Fruit fly (Drosophila melanogaster) whole organism, embryonic: Measurements from ENCODE around the gene Rab26.

Experiments
- Atf-2 ChIP-seq: fragments of 200-800 bp; sonication (Bioruptor generic); optimal IDR thresholded peaks from 2 replicates; lab custom pipeline; 2016; ENCODE audit warnings: missing biosample characterization, missing genetic modification characterization
- B-H1 ChIP-seq: fragments of 200-800 bp; sonication (Bioruptor generic); IDR thresholded peaks from 3 replicates; pipeline ENCODE4 v1.3.6; 2022; ENCODE audit warnings: missing biosample characterization, missing genetic modification characterization
- CG10274 ChIP-seq: fragments of 200-800 bp; sonication (Bioruptor generic); optimal IDR thresholded peaks from 3 replicates; lab custom pipeline; 2017; ENCODE audit warnings: missing biosample characterization, mild to moderate bottlenecking, missing genetic modification characterization
- CG10462 ChIP-seq: fragments of 200-800 bp; sonication (Bioruptor generic); optimal IDR thresholded peaks from 2 replicates; lab custom pipeline; 2016; ENCODE audit warnings: missing biosample characterization, missing genetic modification characterization
- CG10565 ChIP-seq: fragments of 200-800 bp; sonication (Bioruptor generic); optimal IDR thresholded peaks from 3 replicates; lab custom pipeline; 2016; ENCODE audit warnings: missing biosample characterization, mild to moderate bottlenecking, missing genetic modification characterization
- CG11398 ChIP-seq: fragments of 200-800 bp; sonication (Bioruptor generic); optimal IDR thresholded peaks from 2 replicates; lab custom pipeline; 2016; ENCODE audit warnings: missing biosample characterization, missing genetic modification characterization
- CG15479 ChIP-seq: fragments of 200-800 bp; sonication (Bioruptor generic); optimal IDR thresholded peaks from 3 replicates; lab custom pipeline; 2019; ENCODE audit warnings: missing biosample characterization, mild to moderate bottlenecking, missing genetic modification characterization, moderate library complexity
- CG15514 ChIP-seq: fragments of 200-800 bp; sonication (Bioruptor generic); optimal IDR thresholded peaks from 3 replicates; lab custom pipeline; 2017; ENCODE audit warnings: missing biosample characterization, missing genetic modification characterization, mild to moderate bottlenecking, moderate library complexity, missing genetic modification reagents
- CG17186 ChIP-seq: fragments of 200-800 bp; sonication (Bioruptor generic); optimal IDR thresholded peaks from 3 replicates; lab custom pipeline; 2017; ENCODE audit warnings: missing biosample characterization, missing genetic modification reagents, missing genetic modification characterization
- CG17361 ChIP-seq: fragments of 200-800 bp; sonication (Bioruptor generic); IDR thresholded peaks from 3 replicates; pipeline ENCODE4 v1.3.6; 2022; ENCODE audit warnings: missing biosample characterization, missing genetic modification characterization
- CG1792 ChIP-seq: fragments of 200-800 bp; sonication (Bioruptor generic); optimal IDR thresholded peaks from 2 replicates; lab custom pipeline; 2016; ENCODE audit warnings: missing biosample characterization, missing genetic modification characterization
- CG2120 ChIP-seq: fragments of 200-800 bp; sonication (Bioruptor generic); optimal IDR thresholded peaks from 3 replicates; lab custom pipeline; 2016; ENCODE audit warnings: missing biosample characterization, missing genetic modification characterization
- CG31224 ChIP-seq: fragments of 200-800 bp; sonication (Bioruptor generic); IDR thresholded peaks from 2 replicates; pipeline ENCODE4 v1.3.6; 2022; ENCODE audit warnings: missing biosample characterization, missing genetic modification characterization
- CG4730 ChIP-seq: fragments of 200-800 bp; sonication (Bioruptor generic); IDR thresholded peaks from 2 replicates; pipeline ENCODE4 v1.3.6; 2022; ENCODE audit warnings: missing biosample characterization, missing genetic modification characterization
- CG4820 ChIP-seq: fragments of 200-800 bp; sonication (Bioruptor generic); optimal IDR thresholded peaks from 3 replicates; lab custom pipeline; 2016; ENCODE audit warnings: missing biosample characterization, missing genetic modification characterization
- CG5245 ChIP-seq: fragments of 200-800 bp; sonication (Bioruptor generic); optimal IDR thresholded peaks from 3 replicates; lab custom pipeline; 2016; ENCODE audit warnings: missing biosample characterization, missing genetic modification characterization
- CG8478 ChIP-seq: fragments of >200 bp; optimal IDR thresholded peaks from 2 replicates; lab custom pipeline; 2018
- CG8765 ChIP-seq: fragments of 200-800 bp; sonication (Bioruptor generic); IDR thresholded peaks from 2 replicates; pipeline ENCODE4 v1.3.6; 2022; ENCODE audit warnings: missing biosample characterization, missing genetic modification characterization
- Dll ChIP-seq: fragments of 200-800 bp; sonication (Bioruptor generic); IDR thresholded peaks from 4 replicates; pipeline ENCODE4 v1.3.6; 2022; ENCODE audit warnings: missing biosample characterization, missing genetic modification characterization; ENCODE audit not compliant: partially characterized antibody
- HLHmδ ChIP-seq: fragments of 200-800 bp; sonication (Bioruptor generic); optimal IDR thresholded peaks from 2 replicates; lab custom pipeline; 2018; ENCODE audit warnings: missing biosample characterization, mild to moderate bottlenecking, missing genetic modification characterization, moderate library complexity
- HmgD ChIP-seq: fragments of 200-800 bp; sonication (Bioruptor generic); optimal IDR thresholded peaks from 3 replicates; lab custom pipeline; 2016; ENCODE audit warnings: missing biosample characterization, missing genetic modification characterization
- Hr51 ChIP-seq, 2 experiments: fragments of 200-800 bp; sonication (Bioruptor generic); optimal IDR thresholded peaks; 2 replicates in 1 of 2; 3 replicates in 1 of 2; lab custom pipeline; 2016 to 2018; ENCODE audit warnings: missing biosample characterization in 2 of 2, missing genetic modification characterization in 2 of 2, mild to moderate bottlenecking in 1 of 2, moderate library complexity in 1 of 2
- Max ChIP-seq: fragments of 200-800 bp; sonication (Bioruptor generic); optimal IDR thresholded peaks from 2 replicates; lab custom pipeline; 2016; ENCODE audit warnings: missing biosample characterization, mild to moderate bottlenecking, missing genetic modification characterization
- Mrtf ChIP-seq: fragments of 200-800 bp; sonication (Bioruptor generic); IDR thresholded peaks from 3 replicates; pipeline ENCODE4 v1.3.6; 2022; ENCODE audit warnings: missing biosample characterization, missing genetic modification characterization
- Taf1 ChIP-seq: fragments of 200-800 bp; sonication (Bioruptor generic); IDR thresholded peaks from 2 replicates; pipeline ENCODE4 v1.3.6; 2022; ENCODE audit warnings: missing biosample characterization, missing genetic modification characterization
- YL-1 ChIP-seq: fragments of 200-800 bp; sonication (Bioruptor generic); optimal IDR thresholded peaks from 3 replicates; lab custom pipeline; 2017; ENCODE audit warnings: missing biosample characterization, mild to moderate bottlenecking, missing genetic modification characterization
- ap ChIP-seq: fragments of 200-800 bp; sonication (Bioruptor generic); IDR thresholded peaks from 2 replicates; pipeline ENCODE4 v1.3.6; 2022; ENCODE audit warnings: missing biosample characterization, missing genetic modification characterization
- da ChIP-seq: fragments of 200-800 bp; sonication (Bioruptor generic); optimal IDR thresholded peaks from 2 replicates; lab custom pipeline; 2016; ENCODE audit warnings: missing biosample characterization, missing genetic modification characterization
- dan ChIP-seq: fragments of 200-800 bp; sonication (Bioruptor generic); IDR thresholded peaks from 2 replicates; pipeline ENCODE4 v1.3.6; 2022; ENCODE audit warnings: missing biosample characterization, missing genetic modification characterization
- dysf ChIP-seq: fragments of 200-800 bp; sonication (Bioruptor generic); IDR thresholded peaks from 3 replicates; pipeline ENCODE4 v1.3.6; 2022; ENCODE audit warnings: missing biosample characterization, missing genetic modification characterization
- ems ChIP-seq: fragments of 200-800 bp; sonication (Bioruptor generic); optimal IDR thresholded peaks from 3 replicates; lab custom pipeline; 2016; ENCODE audit warnings: missing biosample characterization, missing genetic modification characterization
- en ChIP-seq: fragments of 200-800 bp; sonication (Bioruptor generic); optimal IDR thresholded peaks from 2 replicates; lab custom pipeline; 2016; ENCODE audit warnings: missing biosample characterization, missing genetic modification characterization
- exex ChIP-seq: fragments of 200-800 bp; sonication (Bioruptor generic); optimal IDR thresholded peaks from 4 replicates; lab custom pipeline; 2018; ENCODE audit warnings: missing biosample characterization, mild to moderate bottlenecking, missing genetic modification characterization, moderate library complexity
- gem ChIP-seq: fragments of 200-800 bp; sonication (Bioruptor generic); optimal IDR thresholded peaks from 2 replicates; lab custom pipeline; 2019; ENCODE audit warnings: missing biosample characterization, mild to moderate bottlenecking, missing genetic modification characterization, moderate library complexity
- grau ChIP-seq: fragments of 200-800 bp; optimal IDR thresholded peaks from 3 replicates; lab custom pipeline; 2019; ENCODE audit warnings: missing biosample characterization, mild to moderate bottlenecking, missing genetic modification characterization, moderate library complexity
- ind ChIP-seq: fragments of 200-800 bp; sonication (Bioruptor generic); optimal IDR thresholded peaks from 3 replicates; lab custom pipeline; 2016; ENCODE audit warnings: missing biosample characterization, missing genetic modification characterization
- inv ChIP-seq: fragments of 200-800 bp; sonication (Bioruptor generic); IDR thresholded peaks from 2 replicates; pipeline ENCODE4 v1.3.6; 2022; ENCODE audit warnings: missing biosample characterization, missing genetic modification characterization; ENCODE audit not compliant: partially characterized antibody
- knrl ChIP-seq: fragments of 200-800 bp; sonication (Bioruptor generic); IDR thresholded peaks from 3 replicates; pipeline ENCODE4 v1.3.6; 2022; ENCODE audit warnings: missing biosample characterization, missing genetic modification characterization; ENCODE audit not compliant: partially characterized antibody
- lab ChIP-seq: fragments of 200-800 bp; sonication (Bioruptor generic); optimal IDR thresholded peaks from 3 replicates; lab custom pipeline; 2017; ENCODE audit warnings: missing biosample characterization, missing genetic modification characterization, mild to moderate bottlenecking, moderate library complexity, missing genetic modification reagents
- lmd ChIP-seq: fragments of 200-800 bp; sonication (Bioruptor generic); IDR thresholded peaks from 2 replicates; pipeline ENCODE4 v1.3.6; 2022; ENCODE audit warnings: missing biosample characterization, missing genetic modification characterization
- nerfin-2 ChIP-seq: fragments of 200-800 bp; sonication (Bioruptor generic); IDR thresholded peaks from 2 replicates; pipeline ENCODE4 v1.3.6; 2022; ENCODE audit warnings: missing biosample characterization, missing genetic modification characterization; ENCODE audit not compliant: partially characterized antibody
- onecut ChIP-seq: fragments of 200-800 bp; sonication (Bioruptor generic); IDR thresholded peaks from 2 replicates; pipeline ENCODE4 v1.3.6; 2022; ENCODE audit warnings: missing biosample characterization, missing genetic modification characterization
- pros ChIP-seq: fragments of 200-800 bp; sonication (Bioruptor generic); optimal IDR thresholded peaks from 3 replicates; lab custom pipeline; 2019; ENCODE audit warnings: missing biosample characterization, mild to moderate bottlenecking, missing genetic modification characterization, moderate library complexity
- psq ChIP-seq: fragments of 200-800 bp; sonication (Bioruptor generic); optimal IDR thresholded peaks from 2 replicates; lab custom pipeline; 2017; ENCODE audit warnings: missing biosample characterization, missing genetic modification characterization
- repo ChIP-seq: fragments of 200-800 bp; sonication (Bioruptor generic); optimal IDR thresholded peaks from 2 replicates; lab custom pipeline; 2016; ENCODE audit warnings: missing biosample characterization, missing genetic modification characterization
- ro ChIP-seq: fragments of 200-800 bp; sonication (Bioruptor generic); IDR thresholded peaks from 2 replicates; pipeline ENCODE4 v1.3.6; 2022; ENCODE audit warnings: missing biosample characterization, missing genetic modification characterization
- salm ChIP-seq: fragments of 200-800 bp; sonication (Bioruptor generic); optimal IDR thresholded peaks from 2 replicates; lab custom pipeline; 2018; ENCODE audit warnings: missing biosample characterization, mild to moderate bottlenecking, missing genetic modification characterization
- shn ChIP-seq: fragments of 200-800 bp; sonication (Bioruptor generic); optimal IDR thresholded peaks from 3 replicates; lab custom pipeline; 2016; ENCODE audit warnings: missing biosample characterization, missing genetic modification characterization
- ssp ChIP-seq: fragments of 200-800 bp; sonication (Bioruptor generic); IDR thresholded peaks from 2 replicates; pipeline ENCODE4 v1.3.6; 2022; ENCODE audit warnings: missing biosample characterization, missing genetic modification characterization
- tap ChIP-seq: fragments of 200-800 bp; optimal IDR thresholded peaks from 3 replicates; lab custom pipeline; 2019; ENCODE audit warnings: missing biosample characterization, mild to moderate bottlenecking, missing genetic modification characterization, moderate library complexity
- wor ChIP-seq: fragments of 200-800 bp; sonication (Bioruptor generic); IDR thresholded peaks from 2 replicates; pipeline ENCODE4 v1.3.6; 2022; ENCODE audit warnings: missing biosample characterization, missing genetic modification characterization

Rab26 gene

dm6 chr3L:21304400-21304799, 14.2 kb upstream of the Rab26 start, which contains the start of the genes CG11309 and CG7632 (continued):
- TF ChIP-seq CG11398 (GFP tag; lab: Kevin White, UChicago) (peak; percentile 98), shn (GFP tag; lab: Kevin White, UChicago) (peak; percentile 95), CG8765 (GFP tag; lab: Robert Waterston, UW) (peak; percentile 94), exex (tag; lab: Kevin White, UChicago) (peak; percentile 98), CG8478 (lab: Kevin White, UChicago) (no peak), Max (GFP tag; lab: Kevin White, UChicago) (peak; percentile 99), CG10274 (GFP tag; lab: Kevin White, UChicago) (peak; percentile 94), dan (GFP tag; lab: Robert Waterston, UW) (peak; percentile 40; the same call in 1 of the 2 replicates), CG4730 (GFP tag; lab: Robert Waterston, UW) (peak; percentile 83), CG15514 (GFP tag; lab: Kevin White, UChicago) (peak; percentile 96), pros (peak; percentile 97), salm (peak; percentile 100), CG17361 (peak; percentile 99), onecut (peak; percentile 98), CG4820 (peak; percentile 100), en (GFP tag; lab: Kevin White, UChicago) (peak; percentile 99), ro (GFP tag; lab: Robert Waterston, UW) (peak; percentile 81), dysf (GFP tag; lab: Robert Waterston, UW) (peak; percentile 98), Hr51 (GFP tag; optimal IDR thresholded peaks at IDR 0.05; lab: Kevin White, UChicago) (peak; percentile 97 to 100), ems (GFP tag; lab: Kevin White, UChicago) (peak; percentile 99), repo (peak; percentile 98), wor (GFP tag; lab: Robert Waterston, UW) (peak; percentile 93), CG10462 (GFP tag; lab: Kevin White, UChicago) (peak; percentile 98), Taf1 (GFP tag; lab: Robert Waterston, UW) (peak; percentile 96), tap (peak; percentile 100), CG1792 (peak; percentile 97), HmgD (peak; percentile 97), Dll (GFP tag; lab: Robert Waterston, UW) (peak; percentile 49; the same call in 1 of the 4 replicates), da (peak; percentile 98), inv (no peak), CG31224 (peak; percentile 95), Atf-2 (GFP tag; lab: Kevin White, UChicago) (peak; percentile 97), lmd (GFP tag; lab: Robert Waterston, UW) (peak; percentile 96), psq (GFP tag; lab: Kevin White, UChicago) (peak; percentile 93), CG10565 (peak; percentile 97), ap (GFP tag; lab: Robert Waterston, UW) (peak; percentile 97), CG15479 (GFP tag; lab: Kevin White, UChicago) (peak; percentile 81), CG17186 (GFP tag; lab: Kevin White, UChicago) (peak; percentile 96), HLHmδ (peak; percentile 18), knrl (GFP tag; lab: Robert Waterston, UW) (0 out of 3 replicates have a peak, but pooled peaks have one; percentile 22), YL-1 (GFP tag; lab: Kevin White, UChicago) (peak; percentile 99), Mrtf (peak; percentile 95), gem (tag; lab: Kevin White, UChicago) (peak; percentile 100), B-H1 (GFP tag; lab: Robert Waterston, UW) (peak; percentile 96), ind (GFP tag; lab: Kevin White, UChicago) (peak; percentile 98), grau (peak; percentile 99), CG5245 (peak; percentile 98), nerfin-2 (GFP tag; lab: Robert Waterston, UW) (no peak), ssp (GFP tag; lab: Robert Waterston, UW) (peak; percentile 82), CG2120 (GFP tag; lab: Kevin White, UChicago) (peak; percentile 99), lab (GFP tag; lab: Kevin White, UChicago) (peak; percentile 100)
